Worm (Caenorhabditis elegans): ENCODE results near the gene ddl-3.
"Not testable (repeated sequence)": the region's sequence is repeated elsewhere in the genome, so short reads cannot be mapped to it uniquely, and the experiment has no call there.

Gene ddl-3

ce11 chrII:14344166-14344565 lies at the start of gene ddl-3:
Gene ddl-3 (minus strand): TSS chrII:14344454.
- not testable (repeated sequence) for TF ChIP-seq egl-13 (tag; optimal IDR thresholded peaks at IDR 0.05); ceh-90 (tag; optimal IDR thresholded peaks at IDR 0.05); lin-13 (GFP tag; optimal IDR thresholded peaks at IDR 0.05)

- TF ChIP-seq nhr-11 (tag; optimal IDR thresholded peaks at IDR 0.05) (no peak), ceh-88 (GFP tag; IDR thresholded peaks at IDR 0.05) (no peak), unc-62 (GFP tag; optimal IDR thresholded peaks at IDR 0.05) (no peak), lir-3 (tag; optimal IDR thresholded peaks at IDR 0.05; ENCODE audit: poor library complexity) (no peak), hlh-4 (tag; optimal IDR thresholded peaks at IDR 0.05) (no peak), rnt-1 (tag; optimal IDR thresholded peaks at IDR 0.05) (no peak), nhr-90 (tag; optimal IDR thresholded peaks at IDR 0.05; ENCODE audit: poor library complexity) (no peak), fkh-4 (tag; optimal IDR thresholded peaks at IDR 0.05; ENCODE audit: borderline replicate concordance) (no peak), zag-1 (tag; optimal IDR thresholded peaks at IDR 0.05) (no peak)
Measured at ce11 chrII:14393766-14394165, 49.5 kb upstream of the ddl-3 start.

ce11 chrII:14390036-14390763 lies 45.9 kb upstream of the ddl-3 start, which contains the start of the genes kbp-3 and nurf-1:
Gene kbp-3 (minus strand): TSS chrII:14390078.
Gene nurf-1 (plus strand): TSS chrII:14390713.
- no peak for TF ChIP-seq fkh-10 (GFP tag; optimal IDR thresholded peaks at IDR 0.05)
- TF ChIP-seq pax-3 (tag; optimal IDR thresholded peaks at IDR 0.05) = no peak
- TF ChIP-seq fos-1 (tag; optimal IDR thresholded peaks at IDR 0.05) = no peak
- TF ChIP-seq egl-27 (tag; optimal IDR thresholded peaks at IDR 0.05) = no peak
- TF ChIP-seq skn-1 (tag; optimal IDR thresholded peaks at IDR 0.05) = peak; percentile 62
- no peak for TF ChIP-seq C34B4.2 (tag; optimal IDR thresholded peaks at IDR 0.05)
- TF ChIP-seq efl-1 (optimal IDR thresholded peaks at IDR 0.05) = peak; percentile 77 to 91
- TF ChIP-seq efl-1 (GFP tag; optimal IDR thresholded peaks at IDR 0.05 in 1 of 2) = peak; percentile 91 to 99
- no peak for TF ChIP-seq mef-2 (tag; optimal IDR thresholded peaks at IDR 0.05)
- TF ChIP-seq dsc-1 (tag; optimal IDR thresholded peaks at IDR 0.05) = peak; percentile 22
- TF ChIP-seq dpl-1 (GFP tag; optimal IDR thresholded peaks at IDR 0.05) = peak; percentile 86 to 93 (median 89)
- TF ChIP-seq lsy-2 (tag; optimal IDR thresholded peaks at IDR 0.05) = peak; percentile 56 to 89
- no peak for TF ChIP-seq alr-1 (tag; optimal IDR thresholded peaks at IDR 0.05; ENCODE audit: borderline replicate concordance)
- TF ChIP-seq snu-23 (GFP tag; optimal IDR thresholded peaks at IDR 0.05) = peak; percentile 68
- TF ChIP-seq aha-1 (tag; optimal IDR thresholded peaks at IDR 0.05) = no peak
- TF ChIP-seq mab-9 (GFP tag; IDR thresholded peaks at IDR 0.05) = no peak
- TF ChIP-seq Y116A8C.19 (tag; optimal IDR thresholded peaks at IDR 0.05; ENCODE audit: borderline replicate concordance) = no peak
- no peak for TF ChIP-seq pag-3 (tag; optimal IDR thresholded peaks at IDR 0.05; ENCODE audit: borderline replicate concordance, insufficient read depth)
- TF ChIP-seq sox-4 (tag; optimal IDR thresholded peaks at IDR 0.05) = no peak
- peak; percentile 65 for TF ChIP-seq lin-15B (tag; optimal IDR thresholded peaks at IDR 0.05)
- peak; percentile 37 for TF ChIP-seq F16B12.6 (tag; optimal IDR thresholded peaks at IDR 0.05)
- peak; percentile 15 for TF ChIP-seq mep-1 (tag; optimal IDR thresholded peaks at IDR 0.05)
- TF ChIP-seq ama-1 (optimal IDR thresholded peaks at IDR 0.05) = no peak
- no peak for TF ChIP-seq C04F5.9 (tag; optimal IDR thresholded peaks at IDR 0.05)
- no peak for TF ChIP-seq grh-1 (GFP tag; IDR thresholded peaks at IDR 0.05)
- TF ChIP-seq ztf-11 (tag; optimal IDR thresholded peaks at IDR 0.05) = no peak
- TF ChIP-seq nhr-237 (tag; optimal IDR thresholded peaks at IDR 0.05) = no peak
- TF ChIP-seq nhr-47 (tag; optimal IDR thresholded peaks at IDR 0.05) = peak; percentile 53
- TF ChIP-seq unc-98 (GFP tag; IDR thresholded peaks at IDR 0.05) = no peak
- no peak for TF ChIP-seq ztf-4 (tag; optimal IDR thresholded peaks at IDR 0.05)
- peak; percentile 67 for TF ChIP-seq C16A3.4 (tag; optimal IDR thresholded peaks at IDR 0.05)
- TF ChIP-seq nhr-90 (tag; optimal IDR thresholded peaks at IDR 0.05; ENCODE audit: poor library complexity) = no peak
- no peak for TF ChIP-seq unc-86 (tag; optimal IDR thresholded peaks at IDR 0.05)
- TF ChIP-seq hpl-2 (GFP tag; optimal IDR thresholded peaks at IDR 0.05) = no peak
- no peak for TF ChIP-seq ceh-90 (tag; optimal IDR thresholded peaks at IDR 0.05)
- no peak for TF ChIP-seq nhr-84 (tag; optimal IDR thresholded peaks at IDR 0.05)
- no peak for TF ChIP-seq nhr-76 (tag; optimal IDR thresholded peaks at IDR 0.05)
- no peak for TF ChIP-seq egl-13 (tag; optimal IDR thresholded peaks at IDR 0.05)
- no peak for TF ChIP-seq nhr-85 (tag)
- peak; percentile 31 for TF ChIP-seq rnt-1 (tag; optimal IDR thresholded peaks at IDR 0.05)
- no peak for TF ChIP-seq lir-3 (tag; optimal IDR thresholded peaks at IDR 0.05; ENCODE audit: poor library complexity)

Data from whole organism, L1 larva.